Worm (Caenorhabditis elegans) whole organism, late embryonic: Measurements from ENCODE around the gene H18N23.2.

Experiments
- F13H6.1 ChIP-seq: sonication (generic microtip); optimal IDR thresholded peaks from 2 replicates; lab custom pipeline; 2016; ENCODE audit warnings: missing genetic modification characterization, missing compliant biosample characterization
- ceh-14 ChIP-seq: sonication (generic microtip); optimal IDR thresholded peaks from 2 replicates; lab custom pipeline; 2016; ENCODE audit warnings: missing genotype, missing genetic modification characterization, missing compliant biosample characterization
- ceh-18 ChIP-seq: sonication (generic microtip); optimal IDR thresholded peaks from 2 replicates; lab custom pipeline; 2016; ENCODE audit warnings: missing genetic modification characterization, missing compliant biosample characterization
- ceh-2 ChIP-seq: sonication (generic microtip); optimal IDR thresholded peaks from 2 replicates; lab custom pipeline; 2016; ENCODE audit warnings: missing genotype, missing genetic modification characterization, missing compliant biosample characterization
- ceh-22 ChIP-seq: sonication (generic microtip); optimal IDR thresholded peaks from 2 replicates; lab custom pipeline; 2017; ENCODE audit warnings: missing biosample characterization, missing genetic modification characterization
- ceh-30 ChIP-seq: fragments of 150-350 bp; optimal IDR thresholded peaks from 2 replicates; lab custom pipeline; 2014; ENCODE audit warnings: missing biosample characterization, missing genetic modification characterization
- ceh-45 ChIP-seq: fragments of 200-800 bp; sonication (Bioruptor generic); IDR thresholded peaks from 2 replicates; pipeline ENCODE4 v1.3.6; 2022; ENCODE audit warnings: missing genetic modification reagents, missing genetic modification characterization, missing compliant biosample characterization
- ceh-9 ChIP-seq: sonication (generic microtip); optimal IDR thresholded peaks from 2 replicates; lab custom pipeline; 2016; ENCODE audit warnings: mild to moderate bottlenecking, missing genetic modification characterization, inconsistent platforms, missing compliant biosample characterization
- dve-1 ChIP-seq: sonication (generic microtip); optimal IDR thresholded peaks from 2 replicates; lab custom pipeline; 2017; ENCODE audit warnings: antibody characterized with exemption, mild to moderate bottlenecking, missing genetic modification characterization, missing compliant biosample characterization
- elt-2 ChIP-seq: sonication (generic microtip); optimal IDR thresholded peaks from 2 replicates; lab custom pipeline; 2016; ENCODE audit warnings: missing genetic modification reagents, missing genetic modification characterization, missing compliant biosample characterization
- elt-4 ChIP-seq: sonication (generic microtip); optimal IDR thresholded peaks from 2 replicates; lab custom pipeline; 2016; ENCODE audit warnings: missing genetic modification characterization, missing compliant biosample characterization
- eyg-1 ChIP-seq: sonication (generic microtip); optimal IDR thresholded peaks from 2 replicates; lab custom pipeline; 2016; ENCODE audit warnings: missing genotype, missing genetic modification characterization, missing compliant biosample characterization
- gmeb-2 ChIP-seq: sonication (generic microtip); optimal IDR thresholded peaks from 2 replicates; lab custom pipeline; 2016; ENCODE audit warnings: missing genetic modification characterization, inconsistent platforms, missing compliant biosample characterization
- hlh-13 ChIP-seq: fragments of 200-800 bp; sonication (Bioruptor generic); optimal IDR thresholded peaks from 2 replicates; lab custom pipeline; 2018; ENCODE audit warnings: mild to moderate bottlenecking, missing genetic modification characterization, missing compliant biosample characterization
- hlh-15 ChIP-seq: sonication (generic microtip); optimal IDR thresholded peaks from 2 replicates; lab custom pipeline; 2016; ENCODE audit warnings: missing genetic modification characterization, missing compliant biosample characterization
- hlh-30 ChIP-seq: sonication (generic microtip); optimal IDR thresholded peaks from 2 replicates; lab custom pipeline; 2017; ENCODE audit warnings: antibody characterized with exemption, missing genetic modification characterization, missing compliant biosample characterization; ENCODE audit not compliant: insufficient read depth
- hlh-6 ChIP-seq: sonication (generic microtip); optimal IDR thresholded peaks from 2 replicates; lab custom pipeline; 2016; ENCODE audit warnings: missing genotype, missing genetic modification characterization, missing compliant biosample characterization
- lin-11 ChIP-seq: fragments of 200-800 bp; sonication (Bioruptor generic); optimal IDR thresholded peaks from 2 replicates; lab custom pipeline; 2018; ENCODE audit warnings: mild to moderate bottlenecking, missing genetic modification characterization, missing compliant biosample characterization
- madf-2 ChIP-seq: sonication (generic microtip); optimal IDR thresholded peaks from 2 replicates; lab custom pipeline; 2017; ENCODE audit warnings: missing genetic modification characterization, missing compliant biosample characterization
- nfya-1 ChIP-seq: sonication (generic microtip); optimal IDR thresholded peaks from 2 replicates; lab custom pipeline; 2017; ENCODE audit warnings: missing genetic modification characterization, mild to moderate bottlenecking, missing compliant biosample characterization, antibody characterized with exemption, moderate library complexity
- pag-3 ChIP-seq: sonication (generic microtip); optimal IDR thresholded peaks from 2 replicates; lab custom pipeline; 2016; ENCODE audit warnings: missing compliant biosample characterization, missing genetic modification characterization, borderline replicate concordance
- pat-9 ChIP-seq: fragments of 200-800 bp; sonication (Bioruptor generic); optimal IDR thresholded peaks from 2 replicates; lab custom pipeline; 2018; ENCODE audit warnings: mild to moderate bottlenecking, missing genetic modification characterization, moderate library complexity, missing compliant biosample characterization
- pqm-1 ChIP-seq: sonication (generic microtip); optimal IDR thresholded peaks from 2 replicates; lab custom pipeline; 2016; ENCODE audit warnings: missing genetic modification characterization, missing compliant biosample characterization
- pros-1 ChIP-seq: fragments of 150-350 bp; optimal IDR thresholded peaks from 2 replicates; lab custom pipeline; 2014; ENCODE audit warnings: missing biosample characterization, missing genetic modification reagents, missing genetic modification characterization
- ref-2 ChIP-seq: sonication (generic microtip); optimal IDR thresholded peaks from 2 replicates; lab custom pipeline; 2016; ENCODE audit warnings: missing genetic modification characterization, missing compliant biosample characterization
- rnt-1 ChIP-seq: sonication (generic microtip); optimal IDR thresholded peaks from 2 replicates; lab custom pipeline; 2016; ENCODE audit warnings: missing genetic modification characterization, missing compliant biosample characterization
- sdc-2 ChIP-seq: sonication (generic microtip); optimal IDR thresholded peaks from 2 replicates; lab custom pipeline; 2016; ENCODE audit warnings: missing genotype, missing genetic modification characterization, missing compliant biosample characterization
- syd-9 ChIP-seq: sonication (generic microtip); optimal IDR thresholded peaks from 2 replicates; lab custom pipeline; 2016; ENCODE audit warnings: mild to moderate bottlenecking, missing genetic modification characterization, moderate library complexity, missing compliant biosample characterization
- tbx-2 ChIP-seq: sonication (generic microtip); optimal IDR thresholded peaks from 2 replicates; lab custom pipeline; 2016; ENCODE audit warnings: missing genetic modification characterization, missing compliant biosample characterization
- unc-3 ChIP-seq, 2 experiments: fragments of 200-800 bp in 1 of 2; sonication (Bioruptor generic) in 1 of 2; sonication (generic microtip) in 1 of 2; conservative IDR thresholded peaks in 1 of 2; optimal IDR thresholded peaks in 1 of 2; 2 replicates each; pipeline versions ENCODE4 v1.3.6 to Lab custom; 2016 to 2022; ENCODE audit warnings: missing compliant biosample characterization in 2 of 2, missing genetic modification characterization in 2 of 2, missing genetic modification reagents in 1 of 2
- unc-42 ChIP-seq: sonication (generic microtip); optimal IDR thresholded peaks from 2 replicates; lab custom pipeline; 2016; ENCODE audit warnings: missing genotype, missing genetic modification characterization, missing compliant biosample characterization

H18N23.2 gene

DNA sequence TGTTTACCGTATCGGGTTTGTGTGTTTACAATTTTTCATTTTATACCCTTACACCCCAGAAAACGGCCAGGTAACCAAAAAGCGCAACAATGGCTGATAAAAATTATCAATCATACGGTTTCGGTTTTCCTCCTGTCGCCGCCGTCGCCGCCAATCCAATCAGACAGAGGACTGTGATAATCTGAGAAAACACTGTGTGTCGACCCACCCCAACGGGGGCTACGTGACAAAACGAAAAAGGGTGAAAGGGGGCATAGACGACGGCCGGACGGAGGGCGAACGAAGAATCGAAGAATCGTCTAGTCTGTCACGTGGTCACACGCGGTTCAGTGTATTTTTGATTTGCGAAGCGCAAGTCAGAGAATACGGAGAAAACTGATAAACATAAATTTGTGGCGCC, 9.8 kb downstream of the H18N23.2 start:
- TF ChIP-seq tbx-2 (tag; lab: Kevin White, UChicago) (peak; percentile 26), elt-2 (tag; lab: Kevin White, UChicago) (peak; percentile 9), ref-2 (tag; lab: Kevin White, UChicago) (peak; percentile 23), pat-9 (tag; lab: Kevin White, UChicago) (no peak), pqm-1 (peak; percentile 35), pros-1 (tag; lab: Kevin White, UChicago) (no peak), hlh-30 (tag; lab: Kevin White, UChicago) (peak; percentile 77)

DNA sequence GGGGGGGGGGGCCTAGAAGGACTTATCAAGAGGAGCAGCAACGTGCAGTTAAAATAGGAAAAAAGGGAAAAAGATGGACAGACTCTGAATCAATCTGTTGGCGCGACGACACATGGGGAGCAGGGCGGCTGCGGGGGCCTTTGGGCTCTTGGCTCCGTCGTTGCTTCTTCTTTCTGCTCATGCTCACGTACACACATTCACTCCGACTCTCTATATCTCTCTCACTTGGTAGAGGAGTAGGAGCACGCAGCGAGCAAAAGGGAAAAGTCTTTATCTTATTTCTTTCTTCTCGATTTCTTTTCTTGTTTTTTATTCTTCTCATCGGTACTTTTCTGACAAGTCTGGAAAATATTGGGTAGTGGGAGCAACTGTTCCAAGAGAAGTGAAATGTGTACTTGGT, 12.3 kb downstream of the H18N23.2 start:
- peak; percentile 51 for TF ChIP-seq unc-42 (tag; lab: Kevin White, UChicago)
- peak; percentile 5 for TF ChIP-seq nfya-1 (tag; lab: Kevin White, UChicago)
- TF ChIP-seq ceh-9, result no peak
- TF ChIP-seq dve-1 (tag; lab: Kevin White, UChicago), result no peak
- peak; percentile 36 for TF ChIP-seq ceh-18 (tag; lab: Kevin White, UChicago)

DNA sequence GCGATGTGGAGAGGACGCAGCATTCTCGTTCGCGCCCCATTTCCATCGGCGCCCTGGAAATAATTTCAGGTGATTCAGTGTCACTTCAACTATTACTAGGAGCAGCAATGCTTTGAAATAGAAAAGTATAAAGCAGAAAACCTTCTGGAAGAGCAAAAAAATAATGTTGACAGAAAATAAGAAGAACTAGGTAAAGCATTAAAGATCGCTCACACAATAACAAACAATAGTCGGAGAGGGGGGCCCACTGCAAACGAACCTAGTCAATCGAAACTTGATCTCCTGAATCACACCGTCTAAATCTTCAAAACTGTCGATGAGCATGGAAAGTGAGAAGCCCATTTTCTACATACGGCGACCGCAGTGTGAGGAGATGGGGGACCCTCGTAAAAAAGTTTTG, 12.7 kb downstream of the H18N23.2 start:
- no peak for TF ChIP-seq F13H6.1 (tag; lab: Kevin White, UChicago)
- TF ChIP-seq ceh-45 (GFP tag; lab: Robert Waterston, UW), result no peak
- no peak for TF ChIP-seq elt-4 (tag; lab: Kevin White, UChicago)
- TF ChIP-seq rnt-1 (tag; lab: Kevin White, UChicago), result no peak
- no peak for TF ChIP-seq hlh-6 (tag; lab: Kevin White, UChicago)
- no peak for TF ChIP-seq ceh-9
- TF ChIP-seq madf-2 (tag; lab: Kevin White, UChicago), result no peak

DNA sequence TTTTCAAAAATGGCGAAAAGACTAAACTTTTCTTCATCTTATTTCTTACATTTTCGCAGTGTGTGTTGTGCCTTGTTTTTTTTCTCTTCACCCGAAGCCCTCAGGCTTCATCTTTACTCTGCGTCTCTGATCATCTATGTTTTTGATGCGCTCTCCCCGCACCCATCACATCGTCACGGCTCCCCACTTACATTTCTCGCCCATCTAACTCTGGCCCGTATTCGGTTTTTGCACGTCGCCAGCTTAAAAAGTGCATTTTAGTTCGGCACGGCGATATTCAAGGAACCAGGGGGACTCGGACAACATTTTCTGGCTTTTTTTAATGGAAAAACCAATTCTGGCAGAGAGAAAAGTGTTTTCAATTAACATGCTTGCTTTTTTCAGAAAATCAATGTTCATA, 13.3 kb downstream of the H18N23.2 start:
- TF ChIP-seq ceh-30 (tag; lab: Kevin White, UChicago), result no peak
- TF ChIP-seq ceh-22 (tag; lab: Kevin White, UChicago), result no peak
- no peak for TF ChIP-seq sdc-2
- no peak for TF ChIP-seq hlh-15 (tag; lab: Kevin White, UChicago)
- peak; percentile 53 for TF ChIP-seq unc-42 (tag; lab: Kevin White, UChicago)

DNA sequence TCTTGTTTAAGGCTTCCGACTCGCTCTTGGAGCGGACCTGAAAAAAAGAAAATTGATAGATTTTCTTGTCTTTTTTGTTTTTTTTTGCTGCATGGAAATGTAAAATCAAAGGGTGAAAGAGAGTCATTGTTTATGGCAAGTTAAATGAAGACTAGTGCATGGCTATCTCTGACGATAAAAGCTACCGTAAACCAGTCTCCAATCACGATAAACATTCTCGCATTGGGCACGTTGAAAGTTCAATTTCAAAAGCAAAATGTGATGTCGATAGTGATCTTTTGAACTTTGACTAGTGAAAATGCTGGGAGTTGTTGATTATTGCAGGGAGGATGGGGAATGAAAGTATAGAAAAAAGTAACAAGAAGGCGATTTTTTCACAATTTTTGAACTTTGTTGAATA, 14.1 kb downstream of the H18N23.2 start:
- no peak for TF ChIP-seq syd-9
- TF ChIP-seq eyg-1, result no peak
- no peak for TF ChIP-seq ref-2 (tag; lab: Kevin White, UChicago)
- TF ChIP-seq, all 69 proteins: peak for 0

DNA sequence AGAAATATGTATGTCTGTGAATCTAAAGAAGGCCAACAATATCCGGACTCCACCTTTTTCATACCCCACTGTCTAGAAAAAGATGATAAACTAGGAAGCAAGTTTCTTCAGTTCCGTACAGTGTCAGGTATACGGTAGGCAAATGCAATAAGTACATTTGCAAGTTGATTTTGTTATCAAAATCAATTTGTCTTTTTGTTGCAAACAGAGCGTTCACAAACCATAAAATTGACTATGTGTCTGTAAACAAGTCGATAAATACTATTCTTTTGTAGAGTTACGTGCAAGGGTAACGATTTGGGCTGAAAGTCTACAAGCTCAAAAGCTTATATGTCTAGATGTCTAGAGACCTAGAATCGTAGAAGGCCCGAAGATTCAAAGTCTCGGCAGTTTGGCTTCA, 14.9 kb downstream of the H18N23.2 start:
- TF ChIP-seq unc-3 (GFP tag; conservative IDR thresholded peaks at IDR 0.05; lab: Robert Waterston, UW) (no peak), unc-3 (tag; optimal IDR thresholded peaks at IDR 0.05; lab: Kevin White, UChicago) (no peak), lin-11 (tag; lab: Kevin White, UChicago) (no peak), dve-1 (tag; lab: Kevin White, UChicago) (no peak), ceh-14 (tag; lab: Kevin White, UChicago) (no peak), pag-3 (tag; lab: Kevin White, UChicago) (no peak), hlh-13 (GFP tag; lab: Kevin White, UChicago) (no peak), ref-2 (tag; lab: Kevin White, UChicago) (no peak), ceh-2 (no peak), gmeb-2 (tag; lab: Kevin White, UChicago) (no peak), rnt-1 (tag; lab: Kevin White, UChicago) (no peak), hlh-15 (tag; lab: Kevin White, UChicago) (no peak)
- TF ChIP-seq, all 69 proteins: peak for 0
